Worm (Caenorhabditis elegans): ENCODE measurements around the gene pax-1.

pax-1 gene

DNA sequence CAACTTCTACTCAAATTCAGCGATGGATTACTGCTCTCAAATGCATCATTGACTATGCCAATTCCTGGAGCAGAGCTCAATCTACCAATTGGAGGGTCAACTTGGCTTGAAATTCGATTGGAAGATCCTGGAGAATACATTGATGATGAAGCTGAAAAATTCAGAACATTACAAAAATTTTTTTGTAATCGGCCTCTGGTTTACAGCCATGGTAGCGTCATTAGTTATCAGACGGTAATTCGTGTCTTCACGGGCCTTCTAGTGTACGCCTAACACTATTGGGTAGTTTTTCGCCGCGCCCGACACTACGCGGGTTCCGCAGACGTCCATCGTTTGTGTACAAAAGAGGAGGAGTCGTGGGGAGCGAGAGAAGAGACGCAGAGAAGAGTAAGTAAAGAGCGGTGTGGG, 4.0 kb downstream of the pax-1 start (continued):
- TF ChIP-seq elt-1 (tag; optimal IDR thresholded peaks at IDR 0.05) (no peak), egl-27 (tag; optimal IDR thresholded peaks at IDR 0.05) (peak; percentile 66), fkh-10 (GFP tag; optimal IDR thresholded peaks at IDR 0.05) (no peak), daf-12 (tag; optimal IDR thresholded peaks at IDR 0.05) (no peak), ceh-28 (tag; optimal IDR thresholded peaks at IDR 0.05) (peak; percentile 59), eor-1 (tag; optimal IDR thresholded peaks at IDR 0.05) (no peak)

DNA sequence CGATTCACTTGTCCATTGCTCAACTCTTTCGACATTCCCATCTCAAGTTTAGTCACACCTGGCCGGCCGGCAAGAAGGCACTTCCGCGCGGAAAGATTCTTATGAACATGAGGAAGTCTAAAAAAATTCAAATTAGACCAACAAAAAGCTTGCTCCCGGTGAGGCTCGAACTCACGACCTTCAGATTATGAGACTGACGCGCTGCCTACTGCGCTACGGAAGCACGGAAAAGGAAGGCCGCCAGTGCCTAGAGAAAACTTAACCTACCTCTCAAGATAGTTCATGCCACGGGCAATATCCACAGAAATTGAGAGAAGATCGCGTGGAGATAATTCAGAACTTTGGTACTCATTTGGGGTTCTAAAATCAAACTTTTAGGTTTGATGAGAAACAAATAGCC, 5.3 kb downstream of the pax-1 start:
- TF ChIP-seq fkh-2 (tag; optimal IDR thresholded peaks at IDR 0.05) (no peak), nfya-1 (tag; optimal IDR thresholded peaks at IDR 0.05; ENCODE audit: insufficient read depth) (peak; percentile 25), egl-5 (tag; optimal IDR thresholded peaks at IDR 0.05) (no peak), snpc-4 (tag; optimal IDR thresholded peaks at IDR 0.05) (peak; percentile 62), elt-2 (tag; optimal IDR thresholded peaks at IDR 0.05) (peak; percentile 1), ceh-9 (tag; optimal IDR thresholded peaks at IDR 0.05) (no peak)

DNA sequence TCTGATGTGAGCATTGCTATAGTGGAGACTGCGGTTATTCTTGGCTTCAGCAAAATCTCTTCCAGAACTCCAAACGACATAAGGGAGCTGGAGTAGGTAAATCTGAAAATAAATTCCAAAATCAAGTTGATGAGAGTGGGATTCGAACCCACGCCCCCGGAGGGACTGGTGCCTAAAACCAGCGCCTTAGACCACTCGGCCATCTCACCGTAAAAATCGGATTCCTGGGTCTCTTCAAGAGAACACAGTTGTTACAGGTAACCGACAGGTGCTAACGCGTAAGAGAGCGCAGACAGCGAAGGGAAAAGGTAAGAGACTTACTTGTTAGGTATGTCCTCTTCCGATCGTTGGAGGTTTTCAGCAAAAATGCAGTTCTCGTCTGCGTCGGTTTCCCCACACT, 10.6 kb downstream of the pax-1 start:
- no peak for TF ChIP-seq nhr-67 (tag; optimal IDR thresholded peaks at IDR 0.05)
- peak; percentile 53 for TF ChIP-seq nhr-25 (tag; optimal IDR thresholded peaks at IDR 0.05)
- no peak for TF ChIP-seq skn-1 (tag; optimal IDR thresholded peaks at IDR 0.05)
- no peak for TF ChIP-seq unc-39 (tag; optimal IDR thresholded peaks at IDR 0.05)
- peak; percentile 36 for TF ChIP-seq nfya-1 (tag; optimal IDR thresholded peaks at IDR 0.05; ENCODE audit: insufficient read depth)
- peak; percentile 20 for TF ChIP-seq elt-2 (tag; optimal IDR thresholded peaks at IDR 0.05)
- TF ChIP-seq elt-3 (tag; optimal IDR thresholded peaks at IDR 0.05): no peak
- TF ChIP-seq R02D3.7 (tag; optimal IDR thresholded peaks at IDR 0.05): no peak
- no peak for TF ChIP-seq hmg-11 (tag; optimal IDR thresholded peaks at IDR 0.05)
- TF ChIP-seq snpc-4 (tag; optimal IDR thresholded peaks at IDR 0.05): peak; percentile 29
- TF ChIP-seq nhr-23 (tag; optimal IDR thresholded peaks at IDR 0.05): peak; percentile 39
- TF ChIP-seq egl-5 (tag; optimal IDR thresholded peaks at IDR 0.05): no peak
- peak; percentile 2 for TF ChIP-seq lin-39 (tag; optimal IDR thresholded peaks at IDR 0.05)
- no peak for TF ChIP-seq aly-2 (tag; optimal IDR thresholded peaks at IDR 0.05)
- no peak for TF ChIP-seq ztf-4 (tag; optimal IDR thresholded peaks at IDR 0.05)
- no peak for TF ChIP-seq ceh-82 (tag; optimal IDR thresholded peaks at IDR 0.05)
- peak; percentile 41 for TF ChIP-seq lsy-12 (tag; optimal IDR thresholded peaks at IDR 0.05)
- peak; percentile 40 for TF ChIP-seq pqm-1 (tag; optimal IDR thresholded peaks at IDR 0.05)
- no peak for TF ChIP-seq nhr-43 (tag; optimal IDR thresholded peaks at IDR 0.05; ENCODE audit: poor library complexity, severe bottlenecking)

DNA sequence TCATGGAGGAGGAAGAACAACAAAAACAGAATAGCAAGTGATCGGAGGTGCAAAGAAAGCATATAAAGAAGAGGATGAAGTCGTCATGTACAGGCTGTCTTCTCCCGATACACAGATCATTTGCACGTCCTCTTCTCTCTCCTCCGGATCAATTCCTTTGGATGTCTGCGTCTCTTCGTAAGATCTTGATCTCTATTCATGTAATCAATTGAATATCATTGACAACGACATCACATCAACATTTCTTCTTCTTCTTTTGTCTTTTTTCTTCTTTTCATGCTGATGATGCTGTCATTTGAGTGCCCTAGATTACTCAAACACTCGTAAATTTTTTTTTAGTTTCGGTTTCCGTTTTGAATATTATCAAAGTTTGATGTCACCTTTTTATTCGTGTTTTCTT, 13.6 kb downstream of the pax-1 start, which contains the start of gene rol-3:
Gene rol-3 (minus strand): TSS at position 120 of the 400 bp plus-strand sequence.
- no peak for TF ChIP-seq snpc-4 (tag; optimal IDR thresholded peaks at IDR 0.05)
- no peak for TF ChIP-seq ceh-16 (tag; optimal IDR thresholded peaks at IDR 0.05)
- TF ChIP-seq nhr-23 (tag; optimal IDR thresholded peaks at IDR 0.05): peak; percentile 62
- TF ChIP-seq jun-1 (tag; optimal IDR thresholded peaks at IDR 0.05): no peak
- no peak for TF ChIP-seq fkh-10 (GFP tag; optimal IDR thresholded peaks at IDR 0.05)
- TF ChIP-seq ZK546.5 (tag; optimal IDR thresholded peaks at IDR 0.05): no peak
- TF ChIP-seq elt-1 (tag; optimal IDR thresholded peaks at IDR 0.05): no peak
- no peak for TF ChIP-seq unc-62 (GFP tag; optimal IDR thresholded peaks at IDR 0.05)
- peak; percentile 73 for TF ChIP-seq ceh-28 (tag; optimal IDR thresholded peaks at IDR 0.05)
- TF ChIP-seq aly-2 (tag; optimal IDR thresholded peaks at IDR 0.05): no peak
- TF ChIP-seq ztf-11 (tag; optimal IDR thresholded peaks at IDR 0.05): no peak
- no peak for TF ChIP-seq hmg-11 (tag; optimal IDR thresholded peaks at IDR 0.05)
- TF ChIP-seq egl-27 (tag; optimal IDR thresholded peaks at IDR 0.05): no peak

DNA sequence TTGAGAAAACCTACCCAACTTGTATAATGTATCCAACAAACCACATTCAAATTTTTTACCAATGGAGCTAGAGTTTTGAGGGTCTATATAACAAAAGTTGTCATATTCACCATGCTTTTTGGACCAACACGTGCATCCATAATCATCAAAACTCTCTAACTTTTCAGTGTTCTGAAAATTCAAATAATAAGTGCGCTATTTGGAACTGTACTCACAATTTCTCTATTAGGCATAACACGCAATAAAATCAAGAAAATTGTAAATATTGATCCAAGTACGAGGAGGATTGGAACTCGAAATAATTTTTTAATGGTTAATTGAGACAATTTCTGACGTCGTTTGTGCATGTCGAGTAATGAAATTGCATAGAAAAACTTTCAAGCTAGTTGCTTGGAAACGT, 15.2 kb downstream of the pax-1 start, which contains the start of gene C16D9.3:
Gene C16D9.3 (minus strand): TSS at position 101 of the 400 bp plus-strand sequence.
- TF ChIP-seq sea-2 (GFP tag; optimal IDR thresholded peaks at IDR 0.05): no peak
- no peak for TF ChIP-seq ZK546.5 (tag; optimal IDR thresholded peaks at IDR 0.05)
- no peak for TF ChIP-seq ztf-4 (tag; optimal IDR thresholded peaks at IDR 0.05)
- no peak for TF ChIP-seq jun-1 (tag; optimal IDR thresholded peaks at IDR 0.05)
- no peak for TF ChIP-seq snpc-4 (tag; optimal IDR thresholded peaks at IDR 0.05)
- TF ChIP-seq nfya-1 (tag; optimal IDR thresholded peaks at IDR 0.05; ENCODE audit: insufficient read depth): no peak
- TF ChIP-seq unc-39 (tag; optimal IDR thresholded peaks at IDR 0.05): no peak
- no peak for TF ChIP-seq elt-3 (tag; optimal IDR thresholded peaks at IDR 0.05)
- no peak for TF ChIP-seq elt-2 (tag; optimal IDR thresholded peaks at IDR 0.05)
- no peak for TF ChIP-seq nhr-23 (tag; optimal IDR thresholded peaks at IDR 0.05)
- no peak for TF ChIP-seq ztf-11 (tag; optimal IDR thresholded peaks at IDR 0.05)
- TF ChIP-seq zag-1 (tag; optimal IDR thresholded peaks at IDR 0.05): no peak
- TF ChIP-seq hmg-11 (tag; optimal IDR thresholded peaks at IDR 0.05): no peak
- no peak for TF ChIP-seq nhr-237 (tag; optimal IDR thresholded peaks at IDR 0.05)
